Fruit fly (Drosophila melanogaster): Measurements from ENCODE around the gene CG12725.

The CG12725 gene

DNA sequence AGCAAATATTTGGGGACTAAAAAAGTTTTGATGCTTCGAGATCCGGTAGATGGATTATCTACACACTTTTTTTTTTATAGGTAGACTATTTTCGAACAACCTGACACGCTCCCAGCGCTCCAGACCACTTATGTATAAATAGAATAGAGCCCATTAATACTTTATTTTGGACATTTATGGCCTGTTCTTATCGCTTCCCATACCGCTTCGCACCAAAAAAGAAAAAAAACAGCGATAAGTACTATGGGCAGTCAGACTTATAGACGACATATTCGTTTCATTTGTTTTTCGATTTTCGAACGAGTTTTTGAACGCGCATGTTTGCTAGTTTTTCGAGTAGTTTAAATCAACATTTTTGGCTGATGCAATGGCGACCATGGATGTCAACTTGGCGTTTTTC lies 5.1 kb downstream of the CG12725 start (continued):
- TF ChIP-seq kni (GFP tag; optimal IDR thresholded peaks at IDR 0.05): no peak

- TF ChIP-seq disco-r (GFP tag; optimal IDR thresholded peaks at IDR 0.05) (no peak), crp (GFP tag; optimal IDR thresholded peaks at IDR 0.05) (peak in 1 of 2 experiments; percentile 10), Sin3A (optimal IDR thresholded peaks at IDR 0.05) (no peak), CG6854 (GFP tag; optimal IDR thresholded peaks at IDR 0.05) (peak; percentile 44), HLH3B (GFP tag; IDR thresholded peaks at IDR 0.05) (peak; percentile 18; the same call in 1 of the 2 replicates), CG17385 (GFP tag; optimal IDR thresholded peaks at IDR 0.05) (peak; percentile 74), Dref (GFP tag; IDR thresholded peaks at IDR 0.05) (no peak), Gug (GFP tag; IDR thresholded peaks at IDR 0.05) (peak; percentile 15; the same call in 1 of the 4 replicates), CG42726 (GFP tag; IDR thresholded peaks at IDR 0.05; ENCODE audit: partially characterized antibody) (no peak), D (optimal IDR thresholded peaks at IDR 0.05) (no peak), D (GFP tag; optimal IDR thresholded peaks at IDR 0.05) (peak; percentile 40), CG9215 (GFP tag; IDR thresholded peaks at IDR 0.05) (peak; percentile 67), Meics (GFP tag; optimal IDR thresholded peaks at IDR 0.05) (peak; percentile 90), CG32772 (GFP tag; IDR thresholded peaks at IDR 0.05) (peak; percentile 48; the same call in 1 of the 2 replicates), jigr1 (GFP tag; IDR thresholded peaks at IDR 0.05) (no peak), Sox100B (GFP tag; optimal IDR thresholded peaks at IDR 0.05) (peak; percentile 88), CG2129 (GFP tag; IDR thresholded peaks at IDR 0.05; ENCODE audit: partially characterized antibody) (no peak), nmo (GFP tag; optimal IDR thresholded peaks at IDR 0.05) (peak; percentile 84), Asciz (GFP tag; optimal IDR thresholded peaks at IDR 0.05) (peak; percentile 43), Blimp-1 (GFP tag; optimal IDR thresholded peaks at IDR 0.05) (peak; percentile 40), odd (GFP tag; optimal IDR thresholded peaks at IDR 0.05) (peak; percentile 75), Hsf (GFP tag; optimal IDR thresholded peaks at IDR 0.05) (peak; percentile 21), kay (GFP tag; optimal IDR thresholded peaks at IDR 0.05) (peak; percentile 8), Hand (GFP tag; optimal IDR thresholded peaks at IDR 0.05) (peak; percentile 71), ranshi (GFP tag; IDR thresholded peaks at IDR 0.05) (0 out of 2 replicates have a peak, but pooled peaks have one; percentile 35), sr (GFP tag; IDR thresholded peaks at IDR 0.05) (no peak), mirr (GFP tag; optimal IDR thresholded peaks at IDR 0.05) (peak; percentile 16), CG1603 (tag; optimal IDR thresholded peaks at IDR 0.05) (peak; percentile 4), CG13624 (GFP tag; optimal IDR thresholded peaks at IDR 0.05) (no peak), insv (GFP tag; optimal IDR thresholded peaks at IDR 0.05) (peak in 1 of 2 experiments; percentile 29), CG7357 (GFP tag; IDR thresholded peaks at IDR 0.05) (no peak), CG2116 (GFP tag; optimal IDR thresholded peaks at IDR 0.05) (peak; percentile 31), z (GFP tag; IDR thresholded peaks at IDR 0.05) (no peak), Bdp1 (GFP tag; optimal IDR thresholded peaks at IDR 0.05) (no peak), CG11093 (GFP tag; IDR thresholded peaks at IDR 0.05) (no peak), ham (GFP tag; IDR thresholded peaks at IDR 0.05) (no peak), CG2202 (tag; optimal IDR thresholded peaks at IDR 0.05) (no peak), CG12219 (GFP tag; optimal IDR thresholded peaks at IDR 0.05) (no peak), dan (GFP tag; IDR thresholded peaks at IDR 0.05) (no peak), pzg (GFP tag; optimal IDR thresholded peaks at IDR 0.05) (no peak), CG17361 (GFP tag; IDR thresholded peaks at IDR 0.05) (peak; percentile 93), Antp (GFP tag; optimal IDR thresholded peaks at IDR 0.05) (no peak), sob (GFP tag; IDR thresholded peaks at IDR 0.05) (no peak), sima (GFP tag; optimal IDR thresholded peaks at IDR 0.05) (no peak), esg (GFP tag; conservative IDR thresholded peaks at IDR 0.05) (peak; percentile 49; the same call in 1 of the 2 replicates), en (GFP tag; optimal IDR thresholded peaks at IDR 0.05) (no peak), Optix (GFP tag; IDR thresholded peaks at IDR 0.05) (no peak)
Observed at dm6 chrX:13396378-13397099, 6.1 kb downstream of the CG12725 start, which contains the start of gene Bcat. TSS of gene Bcat (plus strand) at chrX:13396899.
